Fruit fly (Drosophila melanogaster) whole organism, embryonic: Measurements from ENCODE around the gene Adck5.
A peak's percentile ranks its signal among the peaks of the same experiment; 100 is the strongest.

Experiments used
- Bteb2 ChIP-seq: fragments of 200-800 bp; sonication (Bioruptor generic); optimal IDR thresholded peaks from 2 replicates; lab custom pipeline; 2016; ENCODE audit warnings: missing biosample characterization, missing genetic modification characterization
- CG10979 ChIP-seq: fragments of 200-800 bp; sonication (Bioruptor generic); optimal IDR thresholded peaks from 2 replicates; lab custom pipeline; 2018; ENCODE audit warnings: missing biosample characterization, mild to moderate bottlenecking, missing genetic modification characterization, moderate library complexity
- CG11093 ChIP-seq: fragments of 200-800 bp; sonication (Bioruptor generic); IDR thresholded peaks from 3 replicates; pipeline ENCODE4 v1.3.6; 2022; ENCODE audit warnings: missing biosample characterization, missing genetic modification characterization
- CG11247 ChIP-seq: fragments of 200-800 bp; sonication (Bioruptor generic); IDR thresholded peaks from 2 replicates; pipeline ENCODE4 v1.3.6; 2022; ENCODE audit warnings: missing biosample characterization, missing genetic modification characterization
- CG13123 ChIP-seq: fragments of 200-800 bp; sonication (Bioruptor generic); optimal IDR thresholded peaks from 2 replicates; lab custom pipeline; 2016; ENCODE audit warnings: missing biosample characterization, missing genetic modification characterization
- CG1603 ChIP-seq: fragments of 200-800 bp; sonication (Bioruptor generic); optimal IDR thresholded peaks from 2 replicates; lab custom pipeline; 2019; ENCODE audit warnings: missing biosample characterization, mild to moderate bottlenecking, missing genetic modification characterization, moderate library complexity
- CG16813 ChIP-seq: fragments of 200-800 bp; sonication (Bioruptor generic); IDR thresholded peaks from 3 replicates; pipeline ENCODE4 v1.3.6; 2022; ENCODE audit warnings: missing biosample characterization, missing genetic modification characterization; ENCODE audit not compliant: partially characterized antibody
- CG17186 ChIP-seq: fragments of 200-800 bp; sonication (Bioruptor generic); optimal IDR thresholded peaks from 3 replicates; lab custom pipeline; 2017; ENCODE audit warnings: missing biosample characterization, missing genetic modification reagents, missing genetic modification characterization
- CG30403 ChIP-seq: fragments of 200-800 bp; sonication (Bioruptor generic); optimal IDR thresholded peaks from 3 replicates; lab custom pipeline; 2016; ENCODE audit warnings: missing biosample characterization, missing genetic modification characterization
- CG31224 ChIP-seq: fragments of 200-800 bp; sonication (Bioruptor generic); IDR thresholded peaks from 2 replicates; pipeline ENCODE4 v1.3.6; 2022; ENCODE audit warnings: missing biosample characterization, missing genetic modification characterization
- CG31441 ChIP-seq: fragments of 200-800 bp; sonication (Bioruptor generic); IDR thresholded peaks from 2 replicates; pipeline ENCODE4 v1.3.6; 2022; ENCODE audit warnings: missing biosample characterization, missing genetic modification characterization
- CG32532 ChIP-seq: fragments of 200-800 bp; sonication (Bioruptor generic); IDR thresholded peaks from 2 replicates; pipeline ENCODE4 v1.3.6; 2022; ENCODE audit warnings: missing biosample characterization, missing genetic modification characterization
- CG3995 ChIP-seq: fragments of 200-800 bp; sonication (Bioruptor generic); optimal IDR thresholded peaks from 3 replicates; lab custom pipeline; 2016; ENCODE audit warnings: missing biosample characterization, missing genetic modification characterization
- CG4328 ChIP-seq: fragments of 200-800 bp; sonication (Bioruptor generic); optimal IDR thresholded peaks from 3 replicates; lab custom pipeline; 2017; ENCODE audit warnings: missing biosample characterization, missing genetic modification reagents, missing genetic modification characterization
- CG5180 ChIP-seq: fragments of 200-800 bp; sonication (Bioruptor generic); optimal IDR thresholded peaks from 3 replicates; lab custom pipeline; 2017; ENCODE audit warnings: missing biosample characterization, missing genetic modification characterization, mild to moderate bottlenecking, moderate library complexity, missing genetic modification reagents
- CG6654 ChIP-seq: fragments of 200-800 bp; sonication (Bioruptor generic); optimal IDR thresholded peaks from 2 replicates; lab custom pipeline; 2017; ENCODE audit warnings: missing biosample characterization, mild to moderate bottlenecking, missing genetic modification characterization
- CG8281 ChIP-seq: fragments of 200-800 bp; sonication (Bioruptor generic); optimal IDR thresholded peaks from 2 replicates; lab custom pipeline; 2018; ENCODE audit warnings: missing biosample characterization, mild to moderate bottlenecking, missing genetic modification characterization, moderate library complexity
- CG8388 ChIP-seq: fragments of 200-800 bp; sonication (Bioruptor generic); optimal IDR thresholded peaks from 2 replicates; lab custom pipeline; 2019; ENCODE audit warnings: missing biosample characterization, mild to moderate bottlenecking, missing genetic modification characterization, moderate library complexity
- CG8924 ChIP-seq: fragments of 200-800 bp; optimal IDR thresholded peaks from 3 replicates; lab custom pipeline; 2019; ENCODE audit warnings: missing biosample characterization, mild to moderate bottlenecking, missing genetic modification characterization, moderate library complexity
- CG9797 ChIP-seq: fragments of 200-800 bp; sonication (Bioruptor generic); optimal IDR thresholded peaks from 3 replicates; lab custom pipeline; 2018; ENCODE audit warnings: missing biosample characterization, mild to moderate bottlenecking, missing genetic modification characterization
- D19A ChIP-seq: fragments of 200-800 bp; optimal IDR thresholded peaks from 3 replicates; lab custom pipeline; 2019; ENCODE audit warnings: missing biosample characterization, mild to moderate bottlenecking, missing genetic modification characterization, moderate library complexity
- Dad ChIP-seq: fragments of 200-800 bp; sonication (Bioruptor generic); optimal IDR thresholded peaks from 3 replicates; lab custom pipeline; 2016; ENCODE audit warnings: missing biosample characterization, missing genetic modification characterization
- Dek ChIP-seq: fragments of 200-800 bp; sonication (Bioruptor generic); optimal IDR thresholded peaks from 3 replicates; lab custom pipeline; 2019; ENCODE audit warnings: missing biosample characterization, mild to moderate bottlenecking, missing genetic modification characterization, moderate library complexity
- H15 ChIP-seq: fragments of 200-800 bp; sonication (Bioruptor generic); IDR thresholded peaks from 3 replicates; pipeline ENCODE4 v1.3.6; 2022; ENCODE audit warnings: missing biosample characterization, missing genetic modification characterization
- H2.0 ChIP-seq: fragments of 200-800 bp; sonication (Bioruptor generic); IDR thresholded peaks from 2 replicates; pipeline ENCODE4 v1.3.6; 2022; ENCODE audit warnings: missing biosample characterization, missing genetic modification characterization
- HLH3B ChIP-seq: fragments of 200-800 bp; sonication (Bioruptor generic); IDR thresholded peaks from 2 replicates; pipeline ENCODE4 v1.3.6; 2022; ENCODE audit warnings: missing biosample characterization, missing genetic modification characterization
- Hey ChIP-seq: fragments of 200-800 bp; sonication (Bioruptor generic); optimal IDR thresholded peaks from 3 replicates; lab custom pipeline; 2018; ENCODE audit warnings: missing biosample characterization, mild to moderate bottlenecking, missing genetic modification characterization
- HmgZ ChIP-seq: fragments of 200-800 bp; sonication (Bioruptor generic); optimal IDR thresholded peaks from 2 replicates; lab custom pipeline; 2018; ENCODE audit warnings: missing biosample characterization, mild to moderate bottlenecking, missing genetic modification characterization
- Lhr ChIP-seq: fragments of 200-800 bp; sonication (Bioruptor generic); optimal IDR thresholded peaks from 3 replicates; lab custom pipeline; 2017; ENCODE audit warnings: mild to moderate bottlenecking, missing biosample characterization, missing genetic modification reagents, missing genetic modification characterization
- Mes4 ChIP-seq: fragments of 200-800 bp; sonication (Bioruptor generic); optimal IDR thresholded peaks from 2 replicates; lab custom pipeline; 2016; ENCODE audit warnings: missing biosample characterization, missing genetic modification characterization
- NK7.1 ChIP-seq: fragments of 200-800 bp; sonication (Bioruptor generic); optimal IDR thresholded peaks from 3 replicates; lab custom pipeline; 2016; ENCODE audit warnings: missing biosample characterization, missing genetic modification characterization
- Nf-YC ChIP-seq: fragments of 200-800 bp; optimal IDR thresholded peaks from 3 replicates; lab custom pipeline; 2019; ENCODE audit warnings: missing biosample characterization, mild to moderate bottlenecking, missing genetic modification characterization, moderate library complexity
- Optix ChIP-seq: fragments of 200-800 bp; sonication (Bioruptor generic); IDR thresholded peaks from 3 replicates; pipeline ENCODE4 v1.3.6; 2022; ENCODE audit warnings: missing biosample characterization, missing genetic modification characterization
- chinmo ChIP-seq: fragments of 200-800 bp; sonication (Bioruptor generic); IDR thresholded peaks from 4 replicates; pipeline ENCODE4 v1.3.6; 2022; ENCODE audit warnings: missing biosample characterization, missing genetic modification characterization; ENCODE audit not compliant: partially characterized antibody
- crol ChIP-seq: fragments of 200-800 bp; sonication (Bioruptor generic); IDR thresholded peaks from 2 replicates; pipeline ENCODE4 v1.3.6; 2022; ENCODE audit warnings: missing biosample characterization, missing genetic modification characterization
- dmrt99B ChIP-seq: fragments of 200-800 bp; sonication (Bioruptor generic); optimal IDR thresholded peaks from 2 replicates; lab custom pipeline; 2018; ENCODE audit warnings: missing biosample characterization, mild to moderate bottlenecking, missing genetic modification characterization, moderate library complexity
- dysf ChIP-seq: fragments of 200-800 bp; sonication (Bioruptor generic); IDR thresholded peaks from 3 replicates; pipeline ENCODE4 v1.3.6; 2022; ENCODE audit warnings: missing biosample characterization, missing genetic modification characterization
- fd96Cb ChIP-seq: fragments of 200-800 bp; sonication (Bioruptor generic); optimal IDR thresholded peaks from 2 replicates; lab custom pipeline; 2018; ENCODE audit warnings: missing biosample characterization, mild to moderate bottlenecking, missing genetic modification characterization, moderate library complexity
- gsb ChIP-seq: fragments of 200-800 bp; sonication (Bioruptor generic); IDR thresholded peaks from 2 replicates; pipeline ENCODE4 v1.3.6; 2022; ENCODE audit warnings: missing biosample characterization, missing genetic modification characterization
- hb ChIP-seq: fragments of 200-800 bp; sonication (Bioruptor generic); IDR thresholded peaks from 3 replicates; pipeline ENCODE4 v1.3.6; 2022; ENCODE audit warnings: missing biosample characterization, missing genetic modification characterization; ENCODE audit not compliant: partially characterized antibody
- ken ChIP-seq: fragments of 200-800 bp; sonication (Bioruptor generic); IDR thresholded peaks from 3 replicates; pipeline ENCODE4 v1.3.6; 2022; ENCODE audit warnings: missing biosample characterization, missing genetic modification characterization
- klu ChIP-seq: fragments of 200-800 bp; sonication (Bioruptor generic); IDR thresholded peaks from 2 replicates; pipeline ENCODE4 v1.3.6; 2022; ENCODE audit warnings: missing biosample characterization, missing genetic modification characterization
- mld ChIP-seq: fragments of 200-800 bp; sonication (Bioruptor generic); IDR thresholded peaks from 3 replicates; pipeline ENCODE4 v1.3.6; 2022; ENCODE audit warnings: missing biosample characterization, missing genetic modification characterization; ENCODE audit not compliant: partially characterized antibody
- pita ChIP-seq: fragments of 200-800 bp; sonication (Bioruptor generic); optimal IDR thresholded peaks from 2 replicates; lab custom pipeline; 2017; ENCODE audit warnings: missing biosample characterization, mild to moderate bottlenecking, missing genetic modification characterization
- sd ChIP-seq: fragments of 200-800 bp; sonication (Bioruptor generic); optimal IDR thresholded peaks from 3 replicates; lab custom pipeline; 2018; ENCODE audit warnings: missing biosample characterization, mild to moderate bottlenecking, missing genetic modification characterization, moderate library complexity
- slp2 ChIP-seq: fragments of 200-800 bp; sonication (Bioruptor generic); optimal IDR thresholded peaks from 2 replicates; lab custom pipeline; 2016; ENCODE audit warnings: missing biosample characterization, missing genetic modification characterization
- sna ChIP-seq: fragments of 200-800 bp; sonication (Bioruptor generic); IDR thresholded peaks from 2 replicates; pipeline ENCODE4 v1.3.6; 2022; ENCODE audit warnings: missing biosample characterization, missing genetic modification characterization; ENCODE audit not compliant: partially characterized antibody
- tup ChIP-seq: fragments of 200-800 bp; sonication (Bioruptor generic); optimal IDR thresholded peaks from 2 replicates; lab custom pipeline; 2016; ENCODE audit warnings: missing biosample characterization, mild to moderate bottlenecking, missing genetic modification characterization, moderate library complexity
- tx ChIP-seq: fragments of 200-800 bp; sonication (Bioruptor generic); optimal IDR thresholded peaks from 2 replicates; lab custom pipeline; 2016; ENCODE audit warnings: missing biosample characterization, missing genetic modification characterization
- vvl ChIP-seq: fragments of 200-800 bp; sonication (Bioruptor generic); IDR thresholded peaks from 2 replicates; pipeline ENCODE4 v1.3.6; 2022; ENCODE audit warnings: missing biosample characterization, missing genetic modification characterization
- z ChIP-seq: fragments of 200-800 bp; sonication (Bioruptor generic); IDR thresholded peaks from 3 replicates; pipeline ENCODE4 v1.3.6; 2022; ENCODE audit warnings: missing biosample characterization, missing genetic modification characterization

Gene Adck5

dm6 chr3L:11119901-11120418, 49.7 kb upstream of the Adck5 start (continued):
- no peak for TF ChIP-seq CG31441 (GFP tag; lab: Robert Waterston, UW)
- peak; percentile 79 for TF ChIP-seq CG4328
- no peak for TF ChIP-seq CG11093 (GFP tag; lab: Robert Waterston, UW)
- peak; percentile 41 for TF ChIP-seq CG1603 (tag; lab: Kevin White, UChicago)
- no peak for TF ChIP-seq Optix (GFP tag; lab: Robert Waterston, UW)
- no peak for TF ChIP-seq tup
- TF ChIP-seq dysf, result no peak; the same call in 2 of the 3 replicates
- TF ChIP-seq CG31224 (GFP tag; lab: Robert Waterston, UW), result no peak
- TF ChIP-seq CG3995 (GFP tag; lab: Kevin White, UChicago), result no peak
- TF ChIP-seq CG5180 (GFP tag; lab: Kevin White, UChicago), result peak; percentile 31
- no peak for TF ChIP-seq HLH3B (GFP tag; lab: Robert Waterston, UW)
- TF ChIP-seq HmgZ (tag; lab: Kevin White, UChicago), result peak; percentile 48
- no peak for TF ChIP-seq CG17186
- no peak for TF ChIP-seq CG11247 (GFP tag; lab: Robert Waterston, UW)
- no peak; the same call in 1 of the 2 replicates for TF ChIP-seq crol (GFP tag; lab: Robert Waterston, UW)
- no peak for TF ChIP-seq Dad (GFP tag; lab: Kevin White, UChicago)
- TF ChIP-seq Dek (tag; lab: Kevin White, UChicago), result no peak
- no peak for TF ChIP-seq slp2 (GFP tag; lab: Kevin White, UChicago)
- no peak for TF ChIP-seq pita
- peak; percentile 63 for TF ChIP-seq Hey (tag; lab: Kevin White, UChicago)
- TF ChIP-seq CG6654 (GFP tag; lab: Kevin White, UChicago), result no peak
- no peak for TF ChIP-seq NK7.1 (GFP tag; lab: Kevin White, UChicago)
- peak; percentile 40; the same call in 1 of the 3 replicates for TF ChIP-seq z
- TF ChIP-seq chinmo (GFP tag; lab: Robert Waterston, UW), result peak; percentile 33; the same call in 1 of the 4 replicates
- no peak for TF ChIP-seq CG8388 (GFP tag; lab: Kevin White, UChicago)
- TF ChIP-seq Bteb2 (GFP tag; lab: Kevin White, UChicago), result no peak
- no peak for TF ChIP-seq CG16813 (GFP tag; lab: Robert Waterston, UW)
- no peak for TF ChIP-seq ken (GFP tag; lab: Robert Waterston, UW)
- TF ChIP-seq CG32532, result no peak
- TF ChIP-seq vvl, result no peak
- TF ChIP-seq CG30403 (GFP tag; lab: Kevin White, UChicago), result no peak
- no peak for TF ChIP-seq H15 (GFP tag; lab: Robert Waterston, UW)
- TF ChIP-seq D19A (tag; lab: Kevin White, UChicago), result no peak
- TF ChIP-seq klu, result no peak
- peak; percentile 80 for TF ChIP-seq sd
- no peak for TF ChIP-seq H2.0 (GFP tag; lab: Robert Waterston, UW)
- TF ChIP-seq Lhr (GFP tag; lab: Kevin White, UChicago), result no peak
- no peak for TF ChIP-seq CG13123 (GFP tag; lab: Kevin White, UChicago)
- TF ChIP-seq CG8924 (tag; lab: Kevin White, UChicago), result peak; percentile 46
- TF ChIP-seq Mes4, result no peak
- TF ChIP-seq CG10979, result no peak
- peak; percentile 1 for TF ChIP-seq CG8281 (tag; lab: Kevin White, UChicago)
- TF ChIP-seq hb (GFP tag; lab: Robert Waterston, UW), result no peak
- no peak for TF ChIP-seq CG9797 (GFP tag; lab: Kevin White, UChicago)
- no peak for TF ChIP-seq fd96Cb
- no peak for TF ChIP-seq sna
- TF ChIP-seq tx (GFP tag; lab: Kevin White, UChicago), result no peak
- TF ChIP-seq Nf-YC, result no peak
- no peak for TF ChIP-seq gsb
- no peak for TF ChIP-seq mld (GFP tag; lab: Robert Waterston, UW)
- TF ChIP-seq dmrt99B, result no peak
